Fruit fly (Drosophila melanogaster) whole organism, embryonic: ENCODE results near the gene Kdsr.

Source experiments
- CG10274 ChIP-seq: fragments of 200-800 bp; sonication (Bioruptor generic); optimal IDR thresholded peaks from 3 replicates; lab custom pipeline; 2017; ENCODE audit warnings: missing biosample characterization, mild to moderate bottlenecking, missing genetic modification characterization
- CG10321 ChIP-seq: fragments of 200-800 bp; sonication (Bioruptor generic); IDR thresholded peaks from 2 replicates; pipeline ENCODE4 v1.3.6; 2022; ENCODE audit warnings: missing biosample characterization, missing genetic modification characterization
- CG10431 ChIP-seq: fragments of 200-800 bp; sonication (Bioruptor generic); optimal IDR thresholded peaks from 3 replicates; lab custom pipeline; 2018; ENCODE audit warnings: missing biosample characterization, mild to moderate bottlenecking, missing genetic modification characterization
- CG10654 ChIP-seq: fragments of 200-800 bp; sonication (Bioruptor generic); optimal IDR thresholded peaks from 2 replicates; lab custom pipeline; 2016; ENCODE audit warnings: missing biosample characterization, missing genetic modification characterization
- CG11456 ChIP-seq: fragments of 200-800 bp; sonication (Bioruptor generic); IDR thresholded peaks from 3 replicates; pipeline ENCODE4 v1.3.6; 2022; ENCODE audit warnings: missing biosample characterization, missing genetic modification characterization
- CG11695 ChIP-seq: fragments of 200-800 bp; sonication (Bioruptor generic); IDR thresholded peaks from 3 replicates; pipeline ENCODE4 v1.3.6; 2022; ENCODE audit warnings: missing biosample characterization, missing genetic modification characterization
- CG12219 ChIP-seq: fragments of 200-800 bp; sonication (Bioruptor generic); optimal IDR thresholded peaks from 3 replicates; lab custom pipeline; 2018; ENCODE audit warnings: missing biosample characterization, mild to moderate bottlenecking, missing genetic modification characterization
- CG12391 ChIP-seq: fragments of 200-800 bp; sonication (Bioruptor generic); optimal IDR thresholded peaks from 3 replicates; lab custom pipeline; 2018; ENCODE audit warnings: missing biosample characterization, mild to moderate bottlenecking, missing genetic modification characterization, moderate library complexity
- CG13287 ChIP-seq: fragments of 200-800 bp; sonication (Bioruptor generic); IDR thresholded peaks from 2 replicates; pipeline ENCODE4 v1.3.6; 2022; ENCODE audit warnings: missing biosample characterization, missing genetic modification characterization; ENCODE audit not compliant: partially characterized antibody
- CG15479 ChIP-seq: fragments of 200-800 bp; sonication (Bioruptor generic); optimal IDR thresholded peaks from 3 replicates; lab custom pipeline; 2019; ENCODE audit warnings: missing biosample characterization, mild to moderate bottlenecking, missing genetic modification characterization, moderate library complexity
- CG15601 ChIP-seq: fragments of 200-800 bp; sonication (Bioruptor generic); optimal IDR thresholded peaks from 3 replicates; lab custom pipeline; 2019; ENCODE audit warnings: missing biosample characterization, mild to moderate bottlenecking, missing genetic modification characterization, moderate library complexity
- CG17612 ChIP-seq: fragments of 200-800 bp; sonication (Bioruptor generic); IDR thresholded peaks from 2 replicates; pipeline ENCODE4 v1.3.6; 2022; ENCODE audit warnings: missing biosample characterization, missing genetic modification characterization
- CG17802 ChIP-seq: fragments of 200-800 bp; sonication (Bioruptor generic); optimal IDR thresholded peaks from 2 replicates; lab custom pipeline; 2018; ENCODE audit warnings: missing biosample characterization, mild to moderate bottlenecking, missing genetic modification characterization, moderate library complexity
- CG17829 ChIP-seq: fragments of 200-800 bp; optimal IDR thresholded peaks from 2 replicates; lab custom pipeline; 2019; ENCODE audit warnings: missing biosample characterization, mild to moderate bottlenecking, missing genetic modification characterization, moderate library complexity
- CG4820 ChIP-seq: fragments of 200-800 bp; sonication (Bioruptor generic); optimal IDR thresholded peaks from 3 replicates; lab custom pipeline; 2016; ENCODE audit warnings: missing biosample characterization, missing genetic modification characterization
- CG6175 ChIP-seq: fragments of 200-800 bp; sonication (Bioruptor generic); IDR thresholded peaks from 3 replicates; pipeline ENCODE4 v1.3.6; 2022; ENCODE audit warnings: missing biosample characterization, missing genetic modification characterization
- CG6683 ChIP-seq: fragments of 200-800 bp; sonication (Bioruptor generic); optimal IDR thresholded peaks from 2 replicates; lab custom pipeline; 2017; ENCODE audit warnings: missing biosample characterization, mild to moderate bottlenecking, missing genetic modification characterization, missing genetic modification reagents
- CG7372 ChIP-seq: fragments of 200-800 bp; sonication (Bioruptor generic); IDR thresholded peaks from 2 replicates; pipeline ENCODE4 v1.3.6; 2022; ENCODE audit warnings: missing biosample characterization, missing genetic modification characterization
- CG7987 ChIP-seq: fragments of 200-800 bp; sonication (Bioruptor generic); optimal IDR thresholded peaks from 2 replicates; lab custom pipeline; 2018; ENCODE audit warnings: missing biosample characterization, mild to moderate bottlenecking, missing genetic modification characterization, moderate library complexity
- CG8290 ChIP-seq, 3 experiments: fragments of 200-800 bp; sonication (Bioruptor generic); optimal IDR thresholded peaks; 2 replicates each; lab custom pipeline; 2016 to 2019; ENCODE audit warnings: missing biosample characterization in 3 of 3, missing genetic modification characterization in 3 of 3, mild to moderate bottlenecking in 2 of 3, moderate library complexity in 1 of 3
- Camta ChIP-seq: fragments of 200-800 bp; sonication (Bioruptor generic); optimal IDR thresholded peaks from 2 replicates; lab custom pipeline; 2016; ENCODE audit warnings: missing biosample characterization, missing genetic modification characterization
- Dek ChIP-seq: fragments of 200-800 bp; sonication (Bioruptor generic); optimal IDR thresholded peaks from 3 replicates; lab custom pipeline; 2019; ENCODE audit warnings: missing biosample characterization, mild to moderate bottlenecking, missing genetic modification characterization, moderate library complexity
- Dfd ChIP-seq, 2 experiments: fragments of >200 bp; optimal IDR thresholded peaks; 2 replicates each; lab custom pipeline; 2017; ENCODE audit warnings: missing biosample characterization in 2 of 2, missing genetic modification characterization in 2 of 2
- Drgx ChIP-seq: fragments of 200-800 bp; sonication (Bioruptor generic); IDR thresholded peaks from 2 replicates; pipeline ENCODE4 v1.3.6; 2022; ENCODE audit warnings: missing biosample characterization, missing genetic modification characterization
- HmgZ ChIP-seq: fragments of 200-800 bp; sonication (Bioruptor generic); optimal IDR thresholded peaks from 2 replicates; lab custom pipeline; 2018; ENCODE audit warnings: missing biosample characterization, mild to moderate bottlenecking, missing genetic modification characterization
- Kr ChIP-seq: fragments of 200-800 bp; sonication (Bioruptor generic); optimal IDR thresholded peaks from 2 replicates; lab custom pipeline; 2017; ENCODE audit warnings: missing biosample characterization, mild to moderate bottlenecking, missing genetic modification characterization
- MESR4 ChIP-seq: fragments of 200-800 bp; sonication (Bioruptor generic); optimal IDR thresholded peaks from 2 replicates; lab custom pipeline; 2018; ENCODE audit warnings: missing biosample characterization, mild to moderate bottlenecking, missing genetic modification characterization, moderate library complexity
- Nf-YC ChIP-seq: fragments of 200-800 bp; optimal IDR thresholded peaks from 3 replicates; lab custom pipeline; 2019; ENCODE audit warnings: missing biosample characterization, mild to moderate bottlenecking, missing genetic modification characterization, moderate library complexity
- Sox100B ChIP-seq: fragments of 200-800 bp; sonication (Bioruptor generic); optimal IDR thresholded peaks from 3 replicates; lab custom pipeline; 2018; ENCODE audit warnings: missing biosample characterization, mild to moderate bottlenecking, missing genetic modification characterization
- Spps ChIP-seq: fragments of 200-800 bp; sonication (Bioruptor generic); optimal IDR thresholded peaks from 2 replicates; lab custom pipeline; 2018; ENCODE audit warnings: missing biosample characterization, mild to moderate bottlenecking, missing genetic modification characterization
- Xbp1 ChIP-seq: fragments of 200-800 bp; sonication (Bioruptor generic); optimal IDR thresholded peaks from 3 replicates; lab custom pipeline; 2016; ENCODE audit warnings: missing biosample characterization, mild to moderate bottlenecking, missing genetic modification characterization
- al ChIP-seq: fragments of 200-800 bp; sonication (Bioruptor generic); IDR thresholded peaks from 2 replicates; pipeline ENCODE4 v1.3.6; 2022; ENCODE audit warnings: missing biosample characterization, missing genetic modification characterization
- ap ChIP-seq: fragments of 200-800 bp; sonication (Bioruptor generic); IDR thresholded peaks from 2 replicates; pipeline ENCODE4 v1.3.6; 2022; ENCODE audit warnings: missing biosample characterization, missing genetic modification characterization
- chm ChIP-seq: fragments of 200-800 bp; sonication (Bioruptor generic); IDR thresholded peaks from 2 replicates; pipeline ENCODE4 v1.3.6; 2022; ENCODE audit warnings: missing biosample characterization, missing genetic modification characterization
- dpn ChIP-seq, 2 experiments: fragments of 200-800 bp; sonication (Bioruptor generic); optimal IDR thresholded peaks; 3 replicates each; lab custom pipeline; 2016; ENCODE audit warnings: missing biosample characterization in 2 of 2, missing genetic modification characterization in 2 of 2
- emc ChIP-seq: fragments of 200-800 bp; sonication (Bioruptor generic); optimal IDR thresholded peaks from 2 replicates; lab custom pipeline; 2016; ENCODE audit warnings: missing biosample characterization, missing genetic modification characterization
- eyg ChIP-seq: fragments of 200-800 bp; sonication (Bioruptor generic); optimal IDR thresholded peaks from 3 replicates; lab custom pipeline; 2016; ENCODE audit warnings: missing biosample characterization, missing genetic modification characterization
- fru ChIP-seq: fragments of >200 bp; optimal IDR thresholded peaks from 2 replicates; lab custom pipeline; 2017
- gt ChIP-seq: fragments of 200-800 bp; sonication (Bioruptor generic); IDR thresholded peaks from 2 replicates; pipeline ENCODE4 v1.3.6; 2022; ENCODE audit warnings: missing biosample characterization, missing genetic modification characterization
- mam ChIP-seq: fragments of 200-800 bp; sonication (Bioruptor generic); optimal IDR thresholded peaks from 3 replicates; lab custom pipeline; 2016; ENCODE audit warnings: missing biosample characterization, missing genetic modification characterization
- p53 ChIP-seq: fragments of 200-800 bp; sonication (Bioruptor generic); optimal IDR thresholded peaks from 2 replicates; lab custom pipeline; 2016; ENCODE audit warnings: missing biosample characterization, missing genetic modification characterization
- pb ChIP-seq: fragments of 200-800 bp; sonication (Bioruptor generic); optimal IDR thresholded peaks from 3 replicates; lab custom pipeline; 2016; ENCODE audit warnings: missing biosample characterization, missing genetic modification characterization
- sens ChIP-seq: fragments of 200-800 bp; sonication (Bioruptor generic); peaks from one replicate; lab custom pipeline; 2016; ENCODE audit warnings: missing biosample characterization, missing genetic modification characterization
- sens-2 ChIP-seq: fragments of 200-800 bp; sonication (Bioruptor generic); IDR thresholded peaks from 2 replicates; pipeline ENCODE4 v1.3.6; 2022; ENCODE audit warnings: missing biosample characterization, missing genetic modification characterization
- shn ChIP-seq: fragments of 200-800 bp; sonication (Bioruptor generic); optimal IDR thresholded peaks from 3 replicates; lab custom pipeline; 2016; ENCODE audit warnings: missing biosample characterization, missing genetic modification characterization
- sisA ChIP-seq: fragments of 200-800 bp; sonication (Bioruptor generic); IDR thresholded peaks from 2 replicates; pipeline ENCODE4 v1.3.6; 2022; ENCODE audit warnings: missing biosample characterization, missing genetic modification characterization
- slp2 ChIP-seq: fragments of 200-800 bp; sonication (Bioruptor generic); optimal IDR thresholded peaks from 2 replicates; lab custom pipeline; 2016; ENCODE audit warnings: missing biosample characterization, missing genetic modification characterization
- sna ChIP-seq: fragments of 200-800 bp; sonication (Bioruptor generic); IDR thresholded peaks from 2 replicates; pipeline ENCODE4 v1.3.6; 2022; ENCODE audit warnings: missing biosample characterization, missing genetic modification characterization; ENCODE audit not compliant: partially characterized antibody
- vfl ChIP-seq: fragments of 200-800 bp; sonication (Bioruptor generic); optimal IDR thresholded peaks from 2 replicates; lab custom pipeline; 2016; ENCODE audit warnings: missing biosample characterization, missing genetic modification characterization
- zen ChIP-seq: fragments of 200-800 bp; sonication (Bioruptor generic); optimal IDR thresholded peaks from 3 replicates; lab custom pipeline; 2018; ENCODE audit warnings: missing biosample characterization, mild to moderate bottlenecking, missing genetic modification characterization, moderate library complexity

Gene Kdsr

dm6 chr3R:25232271-25232989 is 29.9 kb downstream of the Kdsr start, which contains the start of gene Cad96Cb (continued):
- TF ChIP-seq Camta (GFP tag; lab: Kevin White, UChicago) (peak; percentile 86), CG17829 (peak; percentile 84), slp2 (GFP tag; lab: Kevin White, UChicago) (peak; percentile 82), CG10321 (GFP tag; lab: Robert Waterston, UW) (no peak), CG13287 (GFP tag; lab: Robert Waterston, UW) (no peak), CG12219 (GFP tag; lab: Kevin White, UChicago) (peak; percentile 69), al (GFP tag; lab: Robert Waterston, UW) (no peak), eyg (GFP tag; lab: Kevin White, UChicago) (peak; percentile 75), mam (GFP tag; lab: Kevin White, UChicago) (peak; percentile 53), sna (GFP tag; lab: Robert Waterston, UW) (no peak), sens-2 (GFP tag; lab: Robert Waterston, UW) (no peak), ap (peak; percentile 43; the same call in 1 of the 2 replicates), CG11456 (GFP tag; lab: Robert Waterston, UW) (no peak), Xbp1 (GFP tag; lab: Kevin White, UChicago) (peak; percentile 77), sens (GFP tag; lab: Kevin White, UChicago) (peak; percentile 99), gt (no peak; the same call in 1 of the 2 replicates), Dfd (GFP tag; optimal IDR thresholded peaks at IDR 0.05; lab: Kevin White, UChicago) (no peak), HmgZ (peak; percentile 39), Nf-YC (tag; lab: Kevin White, UChicago) (no peak), fru (no peak), CG8290 (GFP tag; optimal IDR thresholded peaks at IDR 0.05; lab: Kevin White, UChicago) (no peak), CG8290 (tag; optimal IDR thresholded peaks at IDR 0.05; lab: Kevin White, UChicago) (peak in 1 of 2 experiments; percentile 3), vfl (no peak), CG4820 (GFP tag; lab: Kevin White, UChicago) (peak; percentile 89), Spps (tag; lab: Kevin White, UChicago) (peak; percentile 78), CG10274 (GFP tag; lab: Kevin White, UChicago) (peak; percentile 41), dpn (GFP tag; optimal IDR thresholded peaks at IDR 0.05; lab: Kevin White, UChicago) (peak; percentile 66 to 80), emc (GFP tag; lab: Kevin White, UChicago) (peak; percentile 49), Kr (GFP tag; lab: Kevin White, UChicago) (peak; percentile 9), Dek (peak; percentile 46), CG15601 (tag; lab: Kevin White, UChicago) (peak; percentile 88), CG10654 (peak; percentile 67), CG15479 (GFP tag; lab: Kevin White, UChicago) (no peak), Sox100B (GFP tag; lab: Kevin White, UChicago) (peak; percentile 96), CG17802 (tag; lab: Kevin White, UChicago) (peak; percentile 66), MESR4 (GFP tag; lab: Kevin White, UChicago) (no peak), CG6683 (GFP tag; lab: Kevin White, UChicago) (no peak), CG10431 (peak; percentile 76), shn (GFP tag; lab: Kevin White, UChicago) (peak; percentile 53), chm (0 out of 2 replicates have a peak, but pooled peaks have one; percentile 10), CG6175 (GFP tag; lab: Robert Waterston, UW) (0 out of 3 replicates have a peak, but pooled peaks have one; percentile 41), p53 (GFP tag; lab: Kevin White, UChicago) (no peak), CG12391 (peak; percentile 84), CG11695 (GFP tag; lab: Robert Waterston, UW) (peak; percentile 79), CG7987 (GFP tag; lab: Kevin White, UChicago) (no peak), CG17612 (GFP tag; lab: Robert Waterston, UW) (no peak), zen (peak; percentile 57), pb (GFP tag; lab: Kevin White, UChicago) (peak; percentile 78), CG7372 (GFP tag; lab: Robert Waterston, UW) (peak; percentile 57; the same call in 1 of the 2 replicates), Drgx (peak; percentile 78; the same call in 1 of the 2 replicates), sisA (GFP tag; lab: Robert Waterston, UW) (peak; percentile 65)
